Worm (Caenorhabditis elegans) whole organism, L1 larva: ENCODE results near the gene hap-1.
A peak's percentile ranks its signal among the peaks of the same experiment; 100 is the strongest.

ENCODE experiments used
- C04F5.9 ChIP-seq: sonication (generic microtip); optimal IDR thresholded peaks from 2 replicates; lab custom pipeline; 2016; ENCODE audit warnings: missing genetic modification characterization, missing compliant biosample characterization
- C34B4.2 ChIP-seq: sonication (generic microtip); optimal IDR thresholded peaks from 2 replicates; lab custom pipeline; 2017; ENCODE audit warnings: mild to moderate bottlenecking, missing genetic modification characterization, missing compliant biosample characterization
- aly-2 ChIP-seq: fragments of 150-350 bp; optimal IDR thresholded peaks from 2 replicates; lab custom pipeline; 2014; ENCODE audit warnings: missing biosample characterization, missing genetic modification characterization
- ama-1 ChIP-seq: fragments of 150-350 bp; optimal IDR thresholded peaks from 2 replicates; lab custom pipeline; 2014
- blmp-1 ChIP-seq: fragments of 150-350 bp; optimal IDR thresholded peaks from 2 replicates; lab custom pipeline; 2014; ENCODE audit warnings: missing biosample characterization, missing genetic modification characterization
- ceh-8 ChIP-seq: fragments of 200-800 bp; sonication (Bioruptor generic); optimal IDR thresholded peaks from 2 replicates; lab custom pipeline; 2018; ENCODE audit warnings: mild to moderate bottlenecking, missing genetic modification characterization, moderate library complexity, missing compliant biosample characterization
- efl-1 ChIP-seq, 4 experiments: fragments of 150-350 bp; optimal IDR thresholded peaks in 3 of 4; peaks in 1 of 4; 1 replicate in 1 of 4; 2 replicates in 3 of 4; lab custom pipeline; 2014; ENCODE audit warnings: missing biosample characterization in 2 of 4, missing genetic modification characterization in 2 of 4, missing genetic modification reagents in 2 of 4
- efl-3 ChIP-seq: fragments of 200-800 bp; sonication (Bioruptor generic); optimal IDR thresholded peaks from 2 replicates; lab custom pipeline; 2018; ENCODE audit warnings: mild to moderate bottlenecking, missing genetic modification characterization, missing compliant biosample characterization
- egl-27 ChIP-seq, 2 experiments: fragments of 150-350 bp in 1 of 2; sonication (generic microtip); optimal IDR thresholded peaks; 3 replicates each; lab custom pipeline; 2017 to 2018; ENCODE audit warnings: missing biosample characterization in 2 of 2, missing genetic modification characterization in 2 of 2, missing genetic modification reagents in 2 of 2
- elt-2 ChIP-seq: sonication (generic microtip); optimal IDR thresholded peaks from 2 replicates; lab custom pipeline; 2016; ENCODE audit warnings: missing genetic modification characterization, mild to moderate bottlenecking, inconsistent platforms, missing compliant biosample characterization, missing genetic modification reagents
- elt-3 ChIP-seq, 6 experiments: fragments of 150-350 bp in 1 of 6; sonication (generic microtip); optimal IDR thresholded peaks; 2 replicates each; lab custom pipeline; 2017 to 2018; ENCODE audit warnings: missing biosample characterization in 6 of 6, missing genetic modification characterization in 6 of 6, inconsistent platforms in 1 of 6
- fos-1 ChIP-seq: fragments of 150-350 bp; optimal IDR thresholded peaks from 2 replicates; lab custom pipeline; 2014; ENCODE audit warnings: missing biosample characterization, missing genetic modification characterization
- hlh-17 ChIP-seq: fragments of 200-800 bp; sonication (Bioruptor generic); optimal IDR thresholded peaks from 2 replicates; lab custom pipeline; 2018; ENCODE audit warnings: missing genetic modification characterization, mild to moderate bottlenecking, missing compliant biosample characterization, moderate library complexity, borderline replicate concordance
- hlh-4 ChIP-seq: sonication (generic microtip); optimal IDR thresholded peaks from 2 replicates; lab custom pipeline; 2016; ENCODE audit warnings: mild to moderate bottlenecking, missing genetic modification characterization, missing compliant biosample characterization
- hpl-2 ChIP-seq: fragments of 150-350 bp; optimal IDR thresholded peaks from 2 replicates; lab custom pipeline; 2014; ENCODE audit warnings: missing biosample characterization, missing genetic modification reagents, missing genetic modification characterization
- lin-35 ChIP-seq, 2 experiments: fragments of 150-350 bp; optimal IDR thresholded peaks; 2 replicates each; lab custom pipeline; 2014; ENCODE audit warnings: missing biosample characterization in 2 of 2, missing genetic modification characterization in 2 of 2, missing genetic modification reagents in 2 of 2
- lin-39 ChIP-seq: fragments of 150-350 bp; optimal IDR thresholded peaks from 2 replicates; lab custom pipeline; 2014; ENCODE audit warnings: missing biosample characterization, missing genetic modification reagents, missing genetic modification characterization
- lir-3 ChIP-seq: sonication (generic microtip); optimal IDR thresholded peaks from 2 replicates; lab custom pipeline; 2016; ENCODE audit warnings: mild to moderate bottlenecking, missing genetic modification characterization, moderate library complexity, missing compliant biosample characterization; ENCODE audit not compliant: poor library complexity
- lsy-2 ChIP-seq, 2 experiments: fragments of 150-350 bp; optimal IDR thresholded peaks; 2 replicates each; lab custom pipeline; 2014; ENCODE audit warnings: missing biosample characterization in 2 of 2, missing genetic modification characterization in 2 of 2
- mab-9 ChIP-seq: fragments of 200-800 bp; sonication (Bioruptor generic); IDR thresholded peaks from 2 replicates; pipeline ENCODE4 v1.3.6; 2022; ENCODE audit warnings: missing genetic modification reagents, missing genetic modification characterization, missing compliant biosample characterization
- mdl-1 ChIP-seq, 2 experiments: fragments of 150-350 bp; optimal IDR thresholded peaks; 2 replicates each; lab custom pipeline; 2014 to 2017; ENCODE audit warnings: missing biosample characterization in 2 of 2, missing genetic modification characterization in 2 of 2, inconsistent platforms in 1 of 2
- mep-1 ChIP-seq: fragments of 150-350 bp; optimal IDR thresholded peaks from 2 replicates; lab custom pipeline; 2014; ENCODE audit warnings: missing biosample characterization, missing genetic modification characterization
- nhr-11 ChIP-seq: fragments of 150-350 bp; optimal IDR thresholded peaks from 2 replicates; lab custom pipeline; 2014; ENCODE audit warnings: missing biosample characterization, missing genetic modification characterization
- nhr-19 ChIP-seq: fragments of 200-800 bp; sonication (Bioruptor generic); conservative IDR thresholded peaks from 2 replicates; pipeline ENCODE4 v1.3.6; 2022; ENCODE audit warnings: missing genetic modification characterization, missing compliant biosample characterization
- nhr-20 ChIP-seq: sonication (generic microtip); optimal IDR thresholded peaks from 2 replicates; lab custom pipeline; 2016; ENCODE audit warnings: mild to moderate bottlenecking, missing genetic modification characterization, missing compliant biosample characterization
- nhr-47 ChIP-seq: sonication (generic microtip); optimal IDR thresholded peaks from 2 replicates; lab custom pipeline; 2016; ENCODE audit warnings: mild to moderate bottlenecking, missing genetic modification characterization, moderate library complexity, missing compliant biosample characterization
- nhr-84 ChIP-seq: sonication (generic microtip); optimal IDR thresholded peaks from 2 replicates; lab custom pipeline; 2017; ENCODE audit warnings: missing biosample characterization, missing genetic modification characterization
- nhr-85 ChIP-seq: sonication (generic microtip); peaks from one replicate; lab custom pipeline; 2016; ENCODE audit warnings: missing genetic modification characterization, inconsistent platforms, missing compliant biosample characterization
- pag-3 ChIP-seq: sonication (generic microtip); optimal IDR thresholded peaks from 2 replicates; lab custom pipeline; 2017; ENCODE audit warnings: missing genetic modification characterization, mild to moderate bottlenecking, missing compliant biosample characterization, antibody characterized with exemption, borderline replicate concordance; ENCODE audit not compliant: insufficient read depth
- pax-3 ChIP-seq: fragments of 200-800 bp; sonication (Bioruptor generic); optimal IDR thresholded peaks from 2 replicates; lab custom pipeline; 2018; ENCODE audit warnings: mild to moderate bottlenecking, missing genetic modification characterization, moderate library complexity, missing compliant biosample characterization
- skn-1 ChIP-seq: fragments of 150-350 bp; optimal IDR thresholded peaks from 2 replicates; lab custom pipeline; 2014; ENCODE audit warnings: missing biosample characterization, missing genetic modification characterization
- snpc-4 ChIP-seq: fragments of 150-350 bp; optimal IDR thresholded peaks from 2 replicates; lab custom pipeline; 2014; ENCODE audit warnings: missing biosample characterization, missing genetic modification characterization
- sox-4 ChIP-seq: sonication (generic microtip); optimal IDR thresholded peaks from 2 replicates; lab custom pipeline; 2016; ENCODE audit warnings: missing genetic modification characterization, missing compliant biosample characterization
- sup-37 ChIP-seq: fragments of 200-800 bp; sonication (Bioruptor generic); optimal IDR thresholded peaks from 2 replicates; lab custom pipeline; 2018; ENCODE audit warnings: mild to moderate bottlenecking, missing genetic modification characterization, missing compliant biosample characterization
- unc-30 ChIP-seq: sonication (generic microtip); optimal IDR thresholded peaks from 2 replicates; lab custom pipeline; 2017; ENCODE audit warnings: missing biosample characterization, missing genetic modification characterization
- ztf-11 ChIP-seq, 2 experiments: sonication (generic microtip); optimal IDR thresholded peaks; 2 replicates each; lab custom pipeline; 2016 to 2017; ENCODE audit warnings: missing genetic modification characterization in 2 of 2, missing biosample characterization in 1 of 2, missing compliant biosample characterization in 1 of 2

hap-1 gene

ce11 chrIII:5263299-5263993, at the start of gene hap-1, which contains the start of gene C34E10.9:
Gene hap-1, plus strand, starts transcription at chrIII:5263943.
Gene C34E10.9, minus strand, starts transcription at chrIII:5263399.
- no peak for TF ChIP-seq efl-1 (optimal IDR thresholded peaks at IDR 0.05; lab: Kevin White, UChicago)
- TF ChIP-seq efl-1 (GFP tag; optimal IDR thresholded peaks at IDR 0.05 in 1 of 2; lab: Kevin White, UChicago), result peak in 1 of 2 experiments; percentile 18
- TF ChIP-seq efl-3, result no peak

ce11 chrIII:5214162-5214561, 49.6 kb upstream of the hap-1 start:
- no peak for TF ChIP-seq ztf-11 (tag; optimal IDR thresholded peaks at IDR 0.05; lab: Kevin White, UChicago)
- TF ChIP-seq pag-3, result no peak
- no peak for TF ChIP-seq lin-35 (GFP tag; optimal IDR thresholded peaks at IDR 0.05; lab: Kevin White, UChicago)
- no peak for TF ChIP-seq mab-9 (GFP tag; lab: Robert Waterston, UW)
- no peak for TF ChIP-seq blmp-1
- no peak for TF ChIP-seq sox-4 (tag; lab: Kevin White, UChicago)
- no peak for TF ChIP-seq nhr-20 (tag; lab: Kevin White, UChicago)
- TF ChIP-seq lin-39, result no peak
- no peak for TF ChIP-seq snpc-4 (tag; lab: Kevin White, UChicago)
- no peak for TF ChIP-seq ceh-8 (GFP tag; lab: Kevin White, UChicago)
- TF ChIP-seq nhr-11 (tag; lab: Kevin White, UChicago), result no peak
- TF ChIP-seq efl-1 (optimal IDR thresholded peaks at IDR 0.05; lab: Kevin White, UChicago), result no peak
- TF ChIP-seq efl-1 (GFP tag; optimal IDR thresholded peaks at IDR 0.05 in 1 of 2; lab: Kevin White, UChicago), result no peak
- TF ChIP-seq lsy-2 (tag; optimal IDR thresholded peaks at IDR 0.05; lab: Kevin White, UChicago), result no peak
- no peak for TF ChIP-seq mdl-1 (tag; optimal IDR thresholded peaks at IDR 0.05; lab: Kevin White, UChicago)

- no peak for TF ChIP-seq nhr-20 (tag; lab: Kevin White, UChicago)
- no peak for TF ChIP-seq efl-3
- TF ChIP-seq mep-1, result no peak
- no peak for TF ChIP-seq lin-35 (GFP tag; optimal IDR thresholded peaks at IDR 0.05; lab: Kevin White, UChicago)
- no peak for TF ChIP-seq sup-37 (GFP tag; lab: Kevin White, UChicago)
- no peak for TF ChIP-seq ztf-11 (tag; optimal IDR thresholded peaks at IDR 0.05; lab: Kevin White, UChicago)
- TF ChIP-seq, all 84 proteins: peak for 0
Observed at ce11 chrIII:5215375-5215774, 48.4 kb upstream of the hap-1 start, which contains the start of gene ZC155.4. Gene ZC155.4, minus strand, starts transcription at chrIII:5215475.

- TF ChIP-seq mdl-1 (tag; optimal IDR thresholded peaks at IDR 0.05; lab: Kevin White, UChicago), result no peak
- no peak for TF ChIP-seq ama-1 (lab: Kevin White, UChicago)
- TF ChIP-seq hlh-17 (GFP tag; lab: Kevin White, UChicago), result no peak
- TF ChIP-seq unc-30 (tag; lab: Kevin White, UChicago), result no peak
- TF ChIP-seq elt-3 (tag; optimal IDR thresholded peaks at IDR 0.05; lab: Kevin White, UChicago), result no peak
- no peak for TF ChIP-seq nhr-47 (tag; lab: Kevin White, UChicago)
- TF ChIP-seq fos-1, result no peak
- TF ChIP-seq C34B4.2 (tag; lab: Kevin White, UChicago), result no peak
Observed at ce11 chrIII:5217511-5217910, 46.2 kb upstream of the hap-1 start, which contains the start of gene cutl-19. Gene cutl-19, minus strand, starts transcription at chrIII:5217611.

ce11 chrIII:5218687-5219086, 45.1 kb upstream of the hap-1 start, which contains the start of gene ZC155.2:
Gene ZC155.2, plus strand, starts transcription at chrIII:5218987.
- no peak for TF ChIP-seq C34B4.2 (tag; lab: Kevin White, UChicago)
- TF ChIP-seq blmp-1, result no peak
- no peak for TF ChIP-seq C04F5.9 (tag; lab: Kevin White, UChicago)
- no peak for TF ChIP-seq nhr-19 (GFP tag; lab: Robert Waterston, UW)
- no peak for TF ChIP-seq elt-2 (tag; lab: Kevin White, UChicago)
- no peak for TF ChIP-seq efl-3
- TF ChIP-seq lir-3 (tag; lab: Kevin White, UChicago), result no peak
- TF ChIP-seq efl-1 (optimal IDR thresholded peaks at IDR 0.05; lab: Kevin White, UChicago), result no peak
- no peak for TF ChIP-seq efl-1 (GFP tag; optimal IDR thresholded peaks at IDR 0.05 in 1 of 2; lab: Kevin White, UChicago)
- no peak for TF ChIP-seq sup-37 (GFP tag; lab: Kevin White, UChicago)
- no peak for TF ChIP-seq egl-27 (tag; optimal IDR thresholded peaks at IDR 0.05; lab: Kevin White, UChicago)
- no peak for TF ChIP-seq ceh-8 (GFP tag; lab: Kevin White, UChicago)
- no peak for TF ChIP-seq skn-1
- no peak for TF ChIP-seq aly-2 (tag; lab: Kevin White, UChicago)
- TF ChIP-seq pax-3 (tag; lab: Kevin White, UChicago), result no peak
- TF ChIP-seq sox-4 (tag; lab: Kevin White, UChicago), result no peak
- no peak for TF ChIP-seq nhr-85
- TF ChIP-seq hlh-4 (tag; lab: Kevin White, UChicago), result no peak
- TF ChIP-seq hlh-17 (GFP tag; lab: Kevin White, UChicago), result no peak
- TF ChIP-seq hpl-2 (GFP tag; lab: Kevin White, UChicago), result no peak
- no peak for TF ChIP-seq nhr-84
- TF ChIP-seq, all 84 proteins: peak for 0
